Worm (Caenorhabditis elegans): ENCODE measurements around the gene itr-1.

DNA sequence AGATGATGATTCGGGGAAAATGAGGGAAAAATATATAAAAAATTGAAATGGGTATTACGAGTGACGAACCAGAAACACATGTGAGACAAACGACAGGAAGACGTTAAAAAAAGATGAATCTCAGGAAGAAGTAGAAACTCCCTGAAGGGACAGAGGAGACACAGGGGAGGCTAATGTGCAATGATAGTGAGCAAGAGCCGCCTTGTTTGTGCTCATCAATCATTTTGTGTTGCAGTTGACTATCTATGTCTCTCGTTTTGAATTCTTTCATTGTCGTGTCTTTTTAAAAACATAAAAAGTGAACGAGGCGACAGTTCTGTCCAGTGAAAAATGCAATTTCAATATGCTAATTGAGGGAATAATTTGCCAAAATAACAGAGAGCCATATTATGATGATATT is 49.9 kb downstream of the itr-1 start:
- TF ChIP-seq unc-39 (tag; optimal IDR thresholded peaks at IDR 0.05), result no peak
- no peak for TF ChIP-seq gmeb-1 (tag; optimal IDR thresholded peaks at IDR 0.05)
- TF ChIP-seq R02D3.7 (tag; optimal IDR thresholded peaks at IDR 0.05), result no peak
- no peak for TF ChIP-seq nhr-25 (tag; optimal IDR thresholded peaks at IDR 0.05)
- TF ChIP-seq skn-1 (tag; optimal IDR thresholded peaks at IDR 0.05), result no peak
- no peak for TF ChIP-seq nhr-6 (tag; optimal IDR thresholded peaks at IDR 0.05)
- TF ChIP-seq nhr-11 (tag; optimal IDR thresholded peaks at IDR 0.05), result no peak
- no peak for TF ChIP-seq ZK546.5 (tag; optimal IDR thresholded peaks at IDR 0.05)
- TF ChIP-seq aly-2 (tag; optimal IDR thresholded peaks at IDR 0.05), result no peak
